Worm (Caenorhabditis elegans) whole organism, L3 larva: ENCODE results near the gene daf-12.

Source experiments
- ceh-82 ChIP-seq: fragments of 150-350 bp; optimal IDR thresholded peaks from 2 replicates; lab custom pipeline; 2014; ENCODE audit warnings: missing biosample characterization, missing genetic modification characterization
- egl-27 ChIP-seq: sonication (generic microtip); optimal IDR thresholded peaks from 4 replicates; lab custom pipeline; 2017; ENCODE audit warnings: missing biosample characterization, missing genetic modification reagents, missing genetic modification characterization
- elt-1 ChIP-seq: fragments of 150-350 bp; optimal IDR thresholded peaks from 2 replicates; lab custom pipeline; 2014; ENCODE audit warnings: missing biosample characterization, missing genetic modification characterization
- fkh-10 ChIP-seq: sonication (generic microtip); optimal IDR thresholded peaks from 2 replicates; lab custom pipeline; 2017; ENCODE audit warnings: missing biosample characterization, missing genetic modification reagents, missing genetic modification characterization
- jun-1 ChIP-seq: fragments of 150-350 bp; optimal IDR thresholded peaks from 2 replicates; lab custom pipeline; 2014; ENCODE audit warnings: missing biosample characterization, missing genetic modification reagents, missing genetic modification characterization
- nhr-12 ChIP-seq: fragments of 150-350 bp; optimal IDR thresholded peaks from 2 replicates; lab custom pipeline; 2014; ENCODE audit warnings: missing biosample characterization, missing genetic modification characterization
- nhr-23 ChIP-seq: fragments of 150-350 bp; optimal IDR thresholded peaks from 2 replicates; lab custom pipeline; 2014; ENCODE audit warnings: missing biosample characterization, missing genetic modification reagents, missing genetic modification characterization

ce11 chrX:10624157-10624623 is 11.5 kb upstream of the daf-12 start, which contains the start of gene abl-1:
- TF ChIP-seq elt-1 (no peak), nhr-23 (peak; percentile 17), ceh-82 (tag; lab: Kevin White, UChicago) (no peak), jun-1 (tag; lab: Kevin White, UChicago) (no peak), fkh-10 (GFP tag; lab: Kevin White, UChicago) (no peak), egl-27 (tag; lab: Kevin White, UChicago) (no peak), nhr-12 (tag; lab: Kevin White, UChicago) (no peak)
